Worm (Caenorhabditis elegans) whole organism, late embryonic: ENCODE measurements around the gene metr-1.

Experiments used
- ceh-22 ChIP-seq: sonication (generic microtip); optimal IDR thresholded peaks from 2 replicates; lab custom pipeline; 2017; ENCODE audit warnings: missing biosample characterization, missing genetic modification characterization
- fkh-10 ChIP-seq: fragments of 150-350 bp; optimal IDR thresholded peaks from 2 replicates; lab custom pipeline; 2014; ENCODE audit warnings: missing biosample characterization, missing genetic modification reagents, missing genetic modification characterization
- fkh-6 ChIP-seq: sonication (generic microtip); optimal IDR thresholded peaks from 2 replicates; lab custom pipeline; 2016; ENCODE audit warnings: missing genetic modification characterization, missing compliant biosample characterization
- tbx-7 ChIP-seq: sonication (generic microtip); optimal IDR thresholded peaks from 2 replicates; lab custom pipeline; 2016; ENCODE audit warnings: missing genotype, missing genetic modification characterization, missing compliant biosample characterization
- unc-42 ChIP-seq: sonication (generic microtip); optimal IDR thresholded peaks from 2 replicates; lab custom pipeline; 2016; ENCODE audit warnings: missing genotype, missing genetic modification characterization, missing compliant biosample characterization

Gene metr-1

DNA sequence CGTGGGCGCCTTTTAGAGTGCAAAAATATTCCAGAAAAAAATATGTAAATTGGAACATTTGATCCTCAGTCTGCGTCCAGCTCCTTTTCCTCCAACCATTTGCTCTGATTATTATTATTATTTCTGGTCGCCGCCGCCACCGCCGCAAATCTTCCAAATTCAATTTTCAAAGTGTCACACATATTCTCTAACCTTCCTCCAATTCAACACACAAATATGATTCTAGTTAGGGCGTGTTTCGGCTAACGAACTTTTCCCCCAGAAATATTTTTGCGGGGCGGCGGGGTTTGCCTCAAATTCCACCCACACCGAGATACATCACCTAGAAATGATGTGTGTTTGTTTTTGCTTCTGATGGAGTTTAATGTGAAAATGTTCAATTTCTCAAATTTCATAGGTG, 45.3 kb downstream of the metr-1 start:
- TF ChIP-seq tbx-7: no peak
- TF ChIP-seq unc-42: peak; percentile 77

DNA sequence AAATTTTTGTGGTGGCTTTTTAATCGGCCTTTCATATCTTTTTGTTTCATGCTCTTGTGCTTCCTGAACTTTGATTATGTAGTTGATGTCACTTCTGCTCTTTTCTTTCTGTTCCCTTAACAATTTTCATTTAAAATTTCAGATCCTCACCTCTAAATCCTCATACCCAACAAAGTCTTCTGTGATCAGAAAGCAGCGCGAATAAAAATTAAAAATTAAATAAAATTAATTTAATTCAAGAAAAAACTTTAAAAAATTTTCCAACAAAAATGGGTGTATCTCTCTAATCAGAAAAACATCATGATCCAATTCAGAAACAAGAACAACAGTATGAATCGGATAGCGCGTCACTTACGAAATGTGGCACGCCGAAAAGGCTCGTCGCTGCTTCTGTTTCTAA, 48.9 kb downstream of the metr-1 start, which contains the start of gene ptp-3:
TSS of gene ptp-3 (plus strand) at position 301 of the 400 bp plus-strand sequence.
- TF ChIP-seq fkh-10 (no peak), ceh-22 (tag; lab: Kevin White, UChicago) (no peak), fkh-6 (tag; lab: Kevin White, UChicago) (no peak)
